Fruit fly (Drosophila melanogaster) whole organism, adult: ENCODE results near the gene GstD6.
A peak's percentile ranks its signal among the peaks of the same experiment; 100 is the strongest.

Experiments used
- CG11617 ChIP-seq: fragments of 200-800 bp; sonication (Bioruptor generic); optimal IDR thresholded peaks from 2 replicates; lab custom pipeline; 2017; ENCODE audit warnings: mild to moderate bottlenecking, missing biosample characterization, missing genetic modification reagents, missing genetic modification characterization
- CG12768 ChIP-seq: fragments of 200-800 bp; sonication (Bioruptor generic); optimal IDR thresholded peaks from 2 replicates; lab custom pipeline; 2017; ENCODE audit warnings: missing biosample characterization, missing genetic modification characterization, mild to moderate bottlenecking, moderate library complexity, missing genetic modification reagents
- CG14711 ChIP-seq: fragments of 200-800 bp; sonication (Bioruptor generic); optimal IDR thresholded peaks from 2 replicates; lab custom pipeline; 2018; ENCODE audit warnings: missing biosample characterization, mild to moderate bottlenecking, missing genetic modification characterization, moderate library complexity
- CG1620 ChIP-seq: fragments of 200-800 bp; sonication (Bioruptor generic); optimal IDR thresholded peaks from 2 replicates; lab custom pipeline; 2016; ENCODE audit warnings: missing biosample characterization, missing genetic modification characterization
- CG33017 ChIP-seq: fragments of 200-800 bp; sonication (Bioruptor generic); optimal IDR thresholded peaks from 2 replicates; lab custom pipeline; 2018; ENCODE audit warnings: missing biosample characterization, mild to moderate bottlenecking, missing genetic modification characterization, moderate library complexity
- CG5204 ChIP-seq: fragments of 200-800 bp; sonication (Bioruptor generic); optimal IDR thresholded peaks from 2 replicates; lab custom pipeline; 2016; ENCODE audit warnings: missing biosample characterization, missing genetic modification characterization
- CG7045 ChIP-seq: fragments of 200-800 bp; sonication (Bioruptor generic); optimal IDR thresholded peaks from 2 replicates; lab custom pipeline; 2017; ENCODE audit warnings: missing biosample characterization, mild to moderate bottlenecking, missing genetic modification characterization
- CG7101 ChIP-seq: fragments of 200-800 bp; sonication (Bioruptor generic); optimal IDR thresholded peaks from 2 replicates; lab custom pipeline; 2018; ENCODE audit warnings: missing biosample characterization, mild to moderate bottlenecking, missing genetic modification characterization, moderate library complexity
- Clk ChIP-seq: fragments of 200-800 bp; sonication (Bioruptor generic); optimal IDR thresholded peaks from 2 replicates; lab custom pipeline; 2017; ENCODE audit warnings: missing biosample characterization, missing genetic modification characterization
- Crg-1 ChIP-seq: fragments of 200-800 bp; sonication (Bioruptor generic); optimal IDR thresholded peaks from 2 replicates; lab custom pipeline; 2016; ENCODE audit warnings: missing biosample characterization, missing genetic modification characterization
- Hr96 ChIP-seq: fragments of 200-800 bp; sonication (Bioruptor generic); optimal IDR thresholded peaks from 2 replicates; lab custom pipeline; 2016; ENCODE audit warnings: missing biosample characterization, missing genetic modification characterization
- Mnt ChIP-seq: fragments of 200-800 bp; sonication (Bioruptor generic); optimal IDR thresholded peaks from 2 replicates; lab custom pipeline; 2016; ENCODE audit warnings: missing biosample characterization, mild to moderate bottlenecking, missing genetic modification characterization
- bab1 ChIP-seq: fragments of 200-800 bp; sonication (Bioruptor generic); optimal IDR thresholded peaks from 3 replicates; lab custom pipeline; 2019; ENCODE audit warnings: missing biosample characterization, mild to moderate bottlenecking, missing genetic modification characterization, moderate library complexity
- cic ChIP-seq: fragments of 200-800 bp; sonication (Bioruptor generic); optimal IDR thresholded peaks from 2 replicates; lab custom pipeline; 2017; ENCODE audit warnings: missing biosample characterization, mild to moderate bottlenecking, missing genetic modification characterization, moderate library complexity
- cnc ChIP-seq, 2 experiments: fragments of >200 bp; optimal IDR thresholded peaks; 2 replicates each; lab custom pipeline; 2017
- kay ChIP-seq: fragments of 200-800 bp; sonication (Bioruptor generic); peaks from one replicate; lab custom pipeline; 2016; ENCODE audit warnings: missing biosample characterization, missing genetic modification characterization, borderline replicate concordance
- ovo ChIP-seq: fragments of 200-800 bp; sonication (Bioruptor generic); optimal IDR thresholded peaks from 2 replicates; lab custom pipeline; 2016; ENCODE audit warnings: missing biosample characterization, missing genetic modification characterization
- pad ChIP-seq: fragments of 200-800 bp; sonication (Bioruptor generic); optimal IDR thresholded peaks from 3 replicates; lab custom pipeline; 2017; ENCODE audit warnings: missing biosample characterization, missing genetic modification characterization, mild to moderate bottlenecking, moderate library complexity, missing genetic modification reagents
- tj ChIP-seq: fragments of 200-800 bp; sonication (Bioruptor generic); optimal IDR thresholded peaks from 3 replicates; lab custom pipeline; 2017; ENCODE audit warnings: missing biosample characterization, mild to moderate bottlenecking, missing genetic modification characterization, moderate library complexity
- toe ChIP-seq: fragments of 200-800 bp; sonication (Bioruptor generic); optimal IDR thresholded peaks from 2 replicates; lab custom pipeline; 2016; ENCODE audit warnings: missing biosample characterization, missing genetic modification characterization

Gene GstD6

dm6 chr3R:12373800-12374199 lies 3.1 kb upstream of the GstD6 start, which contains the start of gene GstD4:
TSS of gene GstD4 (plus strand) at chr3R:12374100.
- TF ChIP-seq CG33017 (tag; lab: Kevin White, UChicago) = no peak
- TF ChIP-seq Clk = no peak
- no peak for TF ChIP-seq CG12768 (GFP tag; lab: Kevin White, UChicago)
- TF ChIP-seq Hr96 (GFP tag; lab: Kevin White, UChicago) = no peak

dm6 chr3R:12375258-12375783 lies 1.6 kb upstream of the GstD6 start, which contains the start of gene GstD5:
TSS of gene GstD5 (plus strand) at chr3R:12375733.
- TF ChIP-seq ovo (GFP tag; lab: Kevin White, UChicago) = no peak
- no peak for TF ChIP-seq CG7101
- TF ChIP-seq cic (GFP tag; lab: Kevin White, UChicago) = no peak

DNA sequence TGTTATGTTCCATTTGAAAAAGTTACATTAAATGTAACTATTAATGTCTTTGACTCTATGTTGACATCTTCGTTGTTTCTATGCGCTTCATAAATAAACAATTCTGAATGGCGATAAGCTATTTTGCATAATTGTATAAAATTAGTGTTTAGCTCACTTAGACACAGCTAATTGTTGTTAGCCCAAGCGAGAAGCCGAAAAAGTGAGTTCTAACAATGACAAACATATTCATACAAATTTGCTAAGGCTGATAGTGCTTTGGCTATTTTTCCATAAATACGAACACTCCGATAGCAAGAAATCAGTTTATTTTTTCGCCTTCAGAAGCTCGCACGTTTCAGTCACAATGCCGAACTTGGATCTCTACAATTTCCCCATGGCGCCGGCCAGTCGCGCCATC lies 1.3 kb downstream of the GstD6 start, which contains the start of gene GstD7:
GstD7 (plus strand) TSS at position 301 of the 400 bp plus-strand sequence.
- no peak for TF ChIP-seq CG14711 (tag; lab: Kevin White, UChicago)
- TF ChIP-seq toe (GFP tag; lab: Kevin White, UChicago) = no peak
- peak; percentile 18 for TF ChIP-seq kay (GFP tag; lab: Kevin White, UChicago)

dm6 chr3R:12379249-12379648 lies 2.3 kb downstream of the GstD6 start:
- TF ChIP-seq CG12768 (GFP tag; lab: Kevin White, UChicago) = no peak
- no peak for TF ChIP-seq Crg-1 (GFP tag; lab: Kevin White, UChicago)
- no peak for TF ChIP-seq kay (GFP tag; lab: Kevin White, UChicago)
- TF ChIP-seq CG11617 = no peak
- no peak for TF ChIP-seq CG14711 (tag; lab: Kevin White, UChicago)
- TF ChIP-seq CG7101 = no peak
- no peak for TF ChIP-seq toe (GFP tag; lab: Kevin White, UChicago)
- TF ChIP-seq bab1 (GFP tag; lab: Kevin White, UChicago) = no peak
- no peak for TF ChIP-seq Hr96 (GFP tag; lab: Kevin White, UChicago)
- TF ChIP-seq pad (GFP tag; lab: Kevin White, UChicago) = no peak
- no peak for TF ChIP-seq Mnt
- no peak for TF ChIP-seq CG5204 (GFP tag; lab: Kevin White, UChicago)

- TF ChIP-seq CG12768 (GFP tag; lab: Kevin White, UChicago) (no peak), Mnt (no peak), CG33017 (tag; lab: Kevin White, UChicago) (no peak), CG14711 (tag; lab: Kevin White, UChicago) (no peak), cnc (optimal IDR thresholded peaks at IDR 0.05; lab: Kevin White, UChicago) (no peak), Crg-1 (GFP tag; lab: Kevin White, UChicago) (no peak), Hr96 (GFP tag; lab: Kevin White, UChicago) (no peak)
Measured at dm6 chr3R:12379708-12380107, 2.8 kb downstream of the GstD6 start, which contains the start of gene GstD8. TSS of gene GstD8 (plus strand) at chr3R:12380008.

- peak; percentile 39 for TF ChIP-seq CG12768 (GFP tag; lab: Kevin White, UChicago)
- no peak for TF ChIP-seq Mnt
Measured at dm6 chr3R:12381130-12381700, 4.3 kb downstream of the GstD6 start.

dm6 chr3R:12382563-12382962 lies 5.6 kb downstream of the GstD6 start, which contains the start of gene CG10035:
TSS of gene CG10035 (minus strand) at chr3R:12382691.
- TF ChIP-seq CG1620 (no peak), bab1 (GFP tag; lab: Kevin White, UChicago) (no peak), CG33017 (tag; lab: Kevin White, UChicago) (no peak), Hr96 (GFP tag; lab: Kevin White, UChicago) (no peak), Crg-1 (GFP tag; lab: Kevin White, UChicago) (no peak), kay (GFP tag; lab: Kevin White, UChicago) (no peak), Mnt (no peak), tj (GFP tag; lab: Kevin White, UChicago) (no peak), ovo (GFP tag; lab: Kevin White, UChicago) (no peak), CG14711 (tag; lab: Kevin White, UChicago) (no peak), CG5204 (GFP tag; lab: Kevin White, UChicago) (no peak), cnc (optimal IDR thresholded peaks at IDR 0.05; lab: Kevin White, UChicago) (no peak), pad (GFP tag; lab: Kevin White, UChicago) (no peak), CG11617 (no peak), CG12768 (GFP tag; lab: Kevin White, UChicago) (no peak), CG7045 (no peak), Clk (no peak), CG7101 (no peak), cic (GFP tag; lab: Kevin White, UChicago) (no peak), toe (GFP tag; lab: Kevin White, UChicago) (no peak)
